Fruit fly (Drosophila melanogaster) whole organism, embryonic: ENCODE results near the gene eco.

Experiments
- Antp ChIP-seq: fragments of 200-800 bp; sonication (Bioruptor generic); optimal IDR thresholded peaks from 3 replicates; lab custom pipeline; 2016; ENCODE audit warnings: missing biosample characterization, missing genetic modification characterization
- CG1024 ChIP-seq: fragments of 200-800 bp; sonication (Bioruptor generic); IDR thresholded peaks from 2 replicates; pipeline ENCODE4 v1.3.6; 2022; ENCODE audit warnings: missing biosample characterization, missing genetic modification characterization
- CG11456 ChIP-seq: fragments of 200-800 bp; sonication (Bioruptor generic); IDR thresholded peaks from 3 replicates; pipeline ENCODE4 v1.3.6; 2022; ENCODE audit warnings: missing biosample characterization, missing genetic modification characterization
- CG1233 ChIP-seq: fragments of 200-800 bp; sonication (Bioruptor generic); optimal IDR thresholded peaks from 4 replicates; lab custom pipeline; 2018; ENCODE audit warnings: missing biosample characterization, mild to moderate bottlenecking, missing genetic modification characterization
- CG15601 ChIP-seq: fragments of 200-800 bp; sonication (Bioruptor generic); optimal IDR thresholded peaks from 3 replicates; lab custom pipeline; 2019; ENCODE audit warnings: missing biosample characterization, mild to moderate bottlenecking, missing genetic modification characterization, moderate library complexity
- CG16815 ChIP-seq: fragments of 200-800 bp; sonication (Bioruptor generic); optimal IDR thresholded peaks from 3 replicates; lab custom pipeline; 2017; ENCODE audit warnings: missing biosample characterization, mild to moderate bottlenecking, missing genetic modification characterization
- CG17361 ChIP-seq: fragments of 200-800 bp; sonication (Bioruptor generic); IDR thresholded peaks from 3 replicates; pipeline ENCODE4 v1.3.6; 2022; ENCODE audit warnings: missing biosample characterization, missing genetic modification characterization
- CG17829 ChIP-seq: fragments of 200-800 bp; optimal IDR thresholded peaks from 2 replicates; lab custom pipeline; 2019; ENCODE audit warnings: missing biosample characterization, mild to moderate bottlenecking, missing genetic modification characterization, moderate library complexity
- CG2120 ChIP-seq: fragments of 200-800 bp; sonication (Bioruptor generic); optimal IDR thresholded peaks from 3 replicates; lab custom pipeline; 2016; ENCODE audit warnings: missing biosample characterization, missing genetic modification characterization
- CG3065 ChIP-seq: fragments of 200-800 bp; sonication (Bioruptor generic); optimal IDR thresholded peaks from 2 replicates; lab custom pipeline; 2016; ENCODE audit warnings: missing biosample characterization, missing genetic modification characterization
- CG3281 ChIP-seq: fragments of 200-800 bp; sonication (Bioruptor generic); optimal IDR thresholded peaks from 3 replicates; lab custom pipeline; 2017; ENCODE audit warnings: missing biosample characterization, mild to moderate bottlenecking, missing genetic modification characterization
- CG33213 ChIP-seq: fragments of 200-800 bp; sonication (Bioruptor generic); optimal IDR thresholded peaks from 3 replicates; lab custom pipeline; 2016; ENCODE audit warnings: missing biosample characterization, missing genetic modification characterization
- CG3407 ChIP-seq: fragments of 200-800 bp; sonication (Bioruptor generic); optimal IDR thresholded peaks from 2 replicates; lab custom pipeline; 2018; ENCODE audit warnings: missing biosample characterization, mild to moderate bottlenecking, missing genetic modification characterization
- CG3995 ChIP-seq: fragments of 200-800 bp; sonication (Bioruptor generic); optimal IDR thresholded peaks from 3 replicates; lab custom pipeline; 2016; ENCODE audit warnings: missing biosample characterization, missing genetic modification characterization
- CG4617 ChIP-seq: fragments of 200-800 bp; sonication (Bioruptor generic); optimal IDR thresholded peaks from 3 replicates; lab custom pipeline; 2016; ENCODE audit warnings: missing biosample characterization, missing genetic modification characterization, borderline replicate concordance
- CG4707 ChIP-seq: fragments of 200-800 bp; sonication (Bioruptor generic); optimal IDR thresholded peaks from 2 replicates; lab custom pipeline; 2018; ENCODE audit warnings: missing biosample characterization, mild to moderate bottlenecking, missing genetic modification characterization, moderate library complexity
- CG6254 ChIP-seq: fragments of 200-800 bp; sonication (Bioruptor generic); optimal IDR thresholded peaks from 3 replicates; lab custom pipeline; 2017; ENCODE audit warnings: mild to moderate bottlenecking, missing biosample characterization, missing genetic modification reagents, missing genetic modification characterization
- CG6689 ChIP-seq: fragments of 200-800 bp; sonication (Bioruptor generic); IDR thresholded peaks from 2 replicates; pipeline ENCODE4 v1.3.6; 2022; ENCODE audit warnings: missing biosample characterization, missing genetic modification characterization
- CG6765 ChIP-seq: fragments of 200-800 bp; sonication (Bioruptor generic); optimal IDR thresholded peaks from 3 replicates; lab custom pipeline; 2017; ENCODE audit warnings: missing biosample characterization, mild to moderate bottlenecking, missing genetic modification characterization
- CG7271 ChIP-seq: fragments of 200-800 bp; sonication (Bioruptor generic); optimal IDR thresholded peaks from 2 replicates; lab custom pipeline; 2018; ENCODE audit warnings: missing biosample characterization, mild to moderate bottlenecking, missing genetic modification characterization, moderate library complexity
- CG7357 ChIP-seq: fragments of 200-800 bp; sonication (Bioruptor generic); IDR thresholded peaks from 3 replicates; pipeline ENCODE4 v1.3.6; 2022; ENCODE audit warnings: missing biosample characterization, missing genetic modification characterization
- CG8944 ChIP-seq: fragments of 200-800 bp; sonication (Bioruptor generic); optimal IDR thresholded peaks from 3 replicates; lab custom pipeline; 2016; ENCODE audit warnings: missing biosample characterization, missing genetic modification characterization
- CG9437 ChIP-seq: fragments of 200-800 bp; sonication (Bioruptor generic); optimal IDR thresholded peaks from 2 replicates; lab custom pipeline; 2018; ENCODE audit warnings: missing biosample characterization, mild to moderate bottlenecking, missing genetic modification characterization
- CG9797 ChIP-seq: fragments of 200-800 bp; sonication (Bioruptor generic); optimal IDR thresholded peaks from 3 replicates; lab custom pipeline; 2018; ENCODE audit warnings: missing biosample characterization, mild to moderate bottlenecking, missing genetic modification characterization
- CG9817 ChIP-seq: fragments of 200-800 bp; sonication (Bioruptor generic); optimal IDR thresholded peaks from 2 replicates; lab custom pipeline; 2018; ENCODE audit warnings: missing biosample characterization, mild to moderate bottlenecking, missing genetic modification characterization, moderate library complexity
- CrebB ChIP-seq: fragments of 200-800 bp; sonication (Bioruptor generic); optimal IDR thresholded peaks from 3 replicates; lab custom pipeline; 2018; ENCODE audit warnings: missing biosample characterization, mild to moderate bottlenecking, missing genetic modification characterization
- D19A ChIP-seq: fragments of 200-800 bp; optimal IDR thresholded peaks from 3 replicates; lab custom pipeline; 2019; ENCODE audit warnings: missing biosample characterization, mild to moderate bottlenecking, missing genetic modification characterization, moderate library complexity
- E2f1 ChIP-seq: fragments of 200-800 bp; sonication (Bioruptor generic); IDR thresholded peaks from 2 replicates; pipeline ENCODE4 v1.3.6; 2022; ENCODE audit warnings: missing biosample characterization, missing genetic modification characterization
- Ets65A ChIP-seq: fragments of 200-800 bp; sonication (Bioruptor generic); peaks from one replicate; lab custom pipeline; 2016; ENCODE audit warnings: missing biosample characterization, missing genetic modification characterization
- Mad ChIP-seq: fragments of 200-800 bp; sonication (Bioruptor generic); optimal IDR thresholded peaks from 2 replicates; lab custom pipeline; 2016; ENCODE audit warnings: missing biosample characterization, missing genetic modification characterization
- Myb ChIP-seq: fragments of 200-800 bp; sonication (Bioruptor generic); optimal IDR thresholded peaks from 2 replicates; lab custom pipeline; 2016; ENCODE audit warnings: missing biosample characterization, missing genetic modification characterization
- Ssrp ChIP-seq: fragments of 200-800 bp; sonication (Bioruptor generic); optimal IDR thresholded peaks from 2 replicates; lab custom pipeline; 2018; ENCODE audit warnings: missing biosample characterization, mild to moderate bottlenecking, missing genetic modification characterization, moderate library complexity
- Trl ChIP-seq, 3 experiments: fragments of >200 bp in 2 of 3; fragments of 200-800 bp in 1 of 3; sonication (Bioruptor generic) in 1 of 3; optimal IDR thresholded peaks; 2 replicates in 1 of 3; 3 replicates in 2 of 3; lab custom pipeline; 2016 to 2017; ENCODE audit warnings: missing biosample characterization in 1 of 3, missing genetic modification characterization in 1 of 3
- Usf ChIP-seq: fragments of 200-800 bp; sonication (Bioruptor generic); optimal IDR thresholded peaks from 2 replicates; lab custom pipeline; 2017; ENCODE audit warnings: missing genotype, missing biosample characterization, missing genetic modification characterization
- ash1 ChIP-seq: fragments of 200-800 bp; sonication (Bioruptor generic); optimal IDR thresholded peaks from 2 replicates; lab custom pipeline; 2018; ENCODE audit warnings: missing biosample characterization, mild to moderate bottlenecking, missing genetic modification characterization
- az2 ChIP-seq: fragments of 200-800 bp; sonication (Bioruptor generic); optimal IDR thresholded peaks from 3 replicates; lab custom pipeline; 2016; ENCODE audit warnings: missing biosample characterization, missing genetic modification characterization
- bigmax ChIP-seq: fragments of 200-800 bp; sonication (Bioruptor generic); optimal IDR thresholded peaks from 2 replicates; lab custom pipeline; 2018; ENCODE audit warnings: missing biosample characterization, mild to moderate bottlenecking, missing genetic modification characterization
- cad ChIP-seq: fragments of >200 bp; optimal IDR thresholded peaks from 2 replicates; lab custom pipeline; 2017; ENCODE audit warnings: missing biosample characterization, missing genetic modification characterization
- cwo ChIP-seq: fragments of 200-800 bp; sonication (Bioruptor generic); optimal IDR thresholded peaks from 3 replicates; lab custom pipeline; 2017; ENCODE audit warnings: missing biosample characterization, missing genetic modification characterization, mild to moderate bottlenecking, moderate library complexity, missing genetic modification reagents
- ems ChIP-seq: fragments of 200-800 bp; sonication (Bioruptor generic); optimal IDR thresholded peaks from 3 replicates; lab custom pipeline; 2016; ENCODE audit warnings: missing biosample characterization, missing genetic modification characterization
- grau ChIP-seq: fragments of 200-800 bp; optimal IDR thresholded peaks from 3 replicates; lab custom pipeline; 2019; ENCODE audit warnings: missing biosample characterization, mild to moderate bottlenecking, missing genetic modification characterization, moderate library complexity
- gsb-n ChIP-seq: fragments of 200-800 bp; sonication (Bioruptor generic); optimal IDR thresholded peaks from 3 replicates; lab custom pipeline; 2018; ENCODE audit warnings: missing biosample characterization, mild to moderate bottlenecking, missing genetic modification characterization
- hb ChIP-seq: fragments of 200-800 bp; sonication (Bioruptor generic); IDR thresholded peaks from 3 replicates; pipeline ENCODE4 v1.3.6; 2022; ENCODE audit warnings: missing biosample characterization, missing genetic modification characterization; ENCODE audit not compliant: partially characterized antibody
- insv ChIP-seq, 2 experiments: fragments of 200-800 bp; sonication (Bioruptor generic); optimal IDR thresholded peaks; 3 replicates each; lab custom pipeline; 2016 to 2018; ENCODE audit warnings: missing biosample characterization in 2 of 2, missing genetic modification characterization in 2 of 2
- nerfin-1 ChIP-seq: fragments of 200-800 bp; sonication (Bioruptor generic); optimal IDR thresholded peaks from 3 replicates; lab custom pipeline; 2019; ENCODE audit warnings: missing biosample characterization, mild to moderate bottlenecking, missing genetic modification characterization, moderate library complexity
- oc ChIP-seq: fragments of 200-800 bp; sonication (Bioruptor generic); optimal IDR thresholded peaks from 2 replicates; lab custom pipeline; 2018; ENCODE audit warnings: missing biosample characterization, mild to moderate bottlenecking, missing genetic modification characterization, moderate library complexity
- pum ChIP-seq: fragments of 200-800 bp; sonication (Bioruptor generic); optimal IDR thresholded peaks from 2 replicates; lab custom pipeline; 2016; ENCODE audit warnings: missing biosample characterization, missing genetic modification characterization
- sens ChIP-seq: fragments of 200-800 bp; sonication (Bioruptor generic); peaks from one replicate; lab custom pipeline; 2016; ENCODE audit warnings: missing biosample characterization, missing genetic modification characterization
- seq ChIP-seq: fragments of 200-800 bp; sonication (Bioruptor generic); IDR thresholded peaks from 2 replicates; pipeline ENCODE4 v1.3.6; 2022; ENCODE audit warnings: missing biosample characterization, missing genetic modification characterization
- trh ChIP-seq: fragments of 200-800 bp; sonication (Bioruptor generic); optimal IDR thresholded peaks from 2 replicates; lab custom pipeline; 2016; ENCODE audit warnings: missing biosample characterization, missing genetic modification characterization

Gene eco

DNA sequence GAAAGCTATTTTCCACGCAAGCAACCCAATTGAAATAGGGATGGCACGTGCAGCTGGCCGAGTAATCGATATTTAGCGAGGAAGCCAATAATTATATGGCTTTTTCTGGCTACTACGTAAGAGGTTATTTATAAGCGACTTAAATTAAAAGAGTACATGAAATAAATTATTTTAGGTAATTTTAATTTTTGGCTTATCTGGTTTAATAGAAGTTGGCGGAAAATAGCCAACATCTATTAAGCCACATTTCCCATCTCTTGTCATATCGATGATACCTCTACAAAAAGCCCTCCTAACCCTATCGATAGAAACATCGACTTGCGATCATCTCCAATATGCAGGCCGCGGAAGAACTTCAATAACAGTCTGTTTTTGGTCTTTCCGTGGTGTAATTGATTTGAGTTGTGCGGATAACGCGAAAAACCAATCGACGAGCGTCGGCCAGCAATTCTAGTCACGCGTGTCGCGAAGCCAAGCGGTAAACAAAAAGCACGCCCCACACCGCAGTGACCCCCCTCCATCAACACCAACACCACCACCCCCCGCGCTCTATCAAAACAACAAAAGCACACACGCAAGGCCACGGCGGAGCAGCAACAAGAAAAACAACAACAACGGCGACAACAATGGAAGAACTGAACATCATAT is 9.0 kb upstream of the eco start, which contains the start of the genes Srp19 and qm (continued):
- TF ChIP-seq Myb (GFP tag; lab: Kevin White, UChicago) (peak; percentile 59), pum (GFP tag; lab: Kevin White, UChicago) (peak; percentile 57), gsb-n (peak; percentile 22), az2 (GFP tag; lab: Kevin White, UChicago) (peak; percentile 47), cwo (GFP tag; lab: Kevin White, UChicago) (peak; percentile 36), CrebB (no peak), CG17361 (GFP tag; lab: Robert Waterston, UW) (peak; percentile 53; the same call in 2 of the 3 replicates), CG8944 (peak; percentile 47), CG3065 (GFP tag; lab: Kevin White, UChicago) (no peak), CG15601 (tag; lab: Kevin White, UChicago) (peak; percentile 46), ash1 (GFP tag; lab: Kevin White, UChicago) (no peak), nerfin-1 (tag; lab: Kevin White, UChicago) (no peak), CG2120 (GFP tag; lab: Kevin White, UChicago) (peak; percentile 78), oc (tag; lab: Kevin White, UChicago) (no peak), CG9437 (GFP tag; lab: Kevin White, UChicago) (no peak), CG16815 (GFP tag; lab: Kevin White, UChicago) (no peak), seq (GFP tag; lab: Robert Waterston, UW) (no peak), hb (GFP tag; lab: Robert Waterston, UW) (peak; percentile 71), Ssrp (tag; lab: Kevin White, UChicago) (no peak), Mad (GFP tag; lab: Kevin White, UChicago) (no peak), E2f1 (GFP tag; lab: Robert Waterston, UW) (no peak), CG4617 (GFP tag; lab: Kevin White, UChicago) (peak; percentile 19), ems (GFP tag; lab: Kevin White, UChicago) (peak; percentile 61), CG3407 (GFP tag; lab: Kevin White, UChicago) (no peak), Usf (no peak), CG9817 (peak; percentile 75), CG3995 (no peak), CG3281 (peak; percentile 34), insv (GFP tag; optimal IDR thresholded peaks at IDR 0.05; lab: Kevin White, UChicago) (peak in 1 of 2 experiments; percentile 23), CG6689 (GFP tag; lab: Robert Waterston, UW) (peak; percentile 29; the same call in 1 of the 2 replicates), CG17829 (tag; lab: Kevin White, UChicago) (peak; percentile 43), CG1024 (GFP tag; lab: Robert Waterston, UW) (no peak), Antp (GFP tag; lab: Kevin White, UChicago) (peak; percentile 60), trh (GFP tag; lab: Kevin White, UChicago) (no peak), CG11456 (GFP tag; lab: Robert Waterston, UW) (0 out of 3 replicates have a peak, but pooled peaks have one; percentile 41), CG7357 (GFP tag; lab: Robert Waterston, UW) (no peak), cad (GFP tag; lab: Kevin White, UChicago) (no peak), D19A (tag; lab: Kevin White, UChicago) (no peak), CG4707 (GFP tag; lab: Kevin White, UChicago) (no peak), grau (peak; percentile 20), CG6254 (GFP tag; lab: Kevin White, UChicago) (no peak), CG33213 (GFP tag; lab: Kevin White, UChicago) (no peak), CG1233 (GFP tag; lab: Kevin White, UChicago) (peak; percentile 39), bigmax (GFP tag; lab: Kevin White, UChicago) (no peak), sens (GFP tag; lab: Kevin White, UChicago) (peak; percentile 84), CG7271 (tag; lab: Kevin White, UChicago) (no peak), Trl (optimal IDR thresholded peaks at IDR 0.05; lab: Kevin White, UChicago) (no peak), Trl (GFP tag; optimal IDR thresholded peaks at IDR 0.05; lab: Kevin White, UChicago) (peak; percentile 70), CG9797 (GFP tag; lab: Kevin White, UChicago) (peak; percentile 12), CG6765 (GFP tag; lab: Kevin White, UChicago) (peak; percentile 43), Ets65A (GFP tag; lab: Kevin White, UChicago) (peak; percentile 97)
